Worm (Caenorhabditis elegans) whole organism, L4 larva: Measurements from ENCODE around the gene sshk-1.

Experiments used
- F10B5.3 ChIP-seq: sonication (generic microtip); optimal IDR thresholded peaks from 2 replicates; lab custom pipeline; 2016; ENCODE audit warnings: mild to moderate bottlenecking, missing genetic modification characterization, missing compliant biosample characterization
- F26F4.8 ChIP-seq: fragments of 200-800 bp; sonication (Bioruptor generic); conservative IDR thresholded peaks from 2 replicates; pipeline ENCODE4 v1.3.6; 2022; ENCODE audit warnings: missing genetic modification characterization, missing compliant biosample characterization
- T20F7.1 ChIP-seq: fragments of 200-800 bp; sonication (Bioruptor generic); optimal IDR thresholded peaks from 2 replicates; lab custom pipeline; 2018; ENCODE audit warnings: mild to moderate bottlenecking, missing genetic modification characterization, missing compliant biosample characterization
- T26A8.4 ChIP-seq: fragments of 200-800 bp; sonication (Bioruptor generic); IDR thresholded peaks from 2 replicates; pipeline ENCODE4 v1.3.6; 2022; ENCODE audit warnings: missing genetic modification characterization, missing compliant biosample characterization
- Y105C5A.15 ChIP-seq: fragments of 200-800 bp; sonication (Bioruptor generic); IDR thresholded peaks from 2 replicates; pipeline ENCODE4 v1.3.6; 2022; ENCODE audit warnings: missing genetic modification characterization, missing compliant biosample characterization
- ama-1 ChIP-seq: fragments of 150-350 bp; optimal IDR thresholded peaks from 2 replicates; lab custom pipeline; 2014; ENCODE audit warnings: inconsistent platforms, mixed read lengths
- ceh-20 ChIP-seq: fragments of 200-800 bp; sonication (Bioruptor generic); IDR thresholded peaks from 2 replicates; pipeline ENCODE4 v1.3.6; 2022; ENCODE audit warnings: missing genetic modification reagents, missing genetic modification characterization, missing compliant biosample characterization
- ceh-82 ChIP-seq: sonication (generic microtip); optimal IDR thresholded peaks from 2 replicates; lab custom pipeline; 2017; ENCODE audit warnings: missing biosample characterization, missing genetic modification characterization
- ctbp-1 ChIP-seq: fragments of 200-800 bp; sonication (Bioruptor generic); IDR thresholded peaks from 2 replicates; pipeline ENCODE4 v1.3.6; 2022; ENCODE audit warnings: missing genetic modification reagents, missing genetic modification characterization, missing compliant biosample characterization
- daf-19 ChIP-seq: fragments of 200-800 bp; sonication (Bioruptor generic); conservative IDR thresholded peaks from 2 replicates; pipeline ENCODE4 v1.3.6; 2022; ENCODE audit warnings: missing genetic modification characterization, missing compliant biosample characterization
- dmd-6 ChIP-seq: fragments of 200-800 bp; sonication (Bioruptor generic); IDR thresholded peaks from 2 replicates; pipeline ENCODE4 v1.3.6; 2022; ENCODE audit warnings: missing genetic modification reagents, missing genetic modification characterization, missing compliant biosample characterization
- dmd-8 ChIP-seq: fragments of 200-800 bp; sonication (Bioruptor generic); IDR thresholded peaks from 2 replicates; pipeline ENCODE4 v1.3.6; 2022; ENCODE audit warnings: missing genetic modification characterization, missing compliant biosample characterization
- duxl-1 ChIP-seq: sonication (generic microtip); optimal IDR thresholded peaks from 2 replicates; lab custom pipeline; 2016; ENCODE audit warnings: mild to moderate bottlenecking, missing genetic modification characterization, moderate library complexity, missing compliant biosample characterization; ENCODE audit not compliant: poor library complexity
- egl-43 ChIP-seq: fragments of 200-800 bp; sonication (Bioruptor generic); IDR thresholded peaks from 2 replicates; pipeline ENCODE4 v1.3.6; 2022; ENCODE audit warnings: missing genetic modification reagents, missing genetic modification characterization, missing compliant biosample characterization
- fos-1 ChIP-seq: fragments of 150-350 bp; optimal IDR thresholded peaks from 2 replicates; lab custom pipeline; 2014; ENCODE audit warnings: missing biosample characterization, missing genetic modification characterization
- jun-1 ChIP-seq: fragments of 150-350 bp; optimal IDR thresholded peaks from 2 replicates; lab custom pipeline; 2014; ENCODE audit warnings: missing biosample characterization, missing genetic modification reagents, missing genetic modification characterization
- lin-1 ChIP-seq: fragments of 200-800 bp; sonication (Bioruptor generic); IDR thresholded peaks from 2 replicates; pipeline ENCODE4 v1.3.6; 2022; ENCODE audit warnings: missing genetic modification reagents, missing genetic modification characterization, missing compliant biosample characterization
- lin-13 ChIP-seq: fragments of 150-350 bp; optimal IDR thresholded peaks from 2 replicates; lab custom pipeline; 2014; ENCODE audit warnings: missing biosample characterization, missing genetic modification reagents, missing genetic modification characterization
- lin-15B ChIP-seq: fragments of 150-350 bp; sonication (generic microtip); optimal IDR thresholded peaks from 3 replicates; lab custom pipeline; 2014; ENCODE audit warnings: missing biosample characterization, missing genetic modification characterization
- lin-29 ChIP-seq: fragments of 200-800 bp; sonication (Bioruptor generic); IDR thresholded peaks from 2 replicates; pipeline ENCODE4 v1.3.6; 2022; ENCODE audit warnings: missing genetic modification reagents, missing genetic modification characterization, missing compliant biosample characterization
- lin-38 ChIP-seq: fragments of 200-800 bp; sonication (Bioruptor generic); IDR thresholded peaks from 2 replicates; pipeline ENCODE4 v1.3.6; 2022; ENCODE audit warnings: missing genetic modification reagents, missing genetic modification characterization, missing compliant biosample characterization
- lin-39 ChIP-seq: fragments of 150-350 bp; optimal IDR thresholded peaks from 2 replicates; lab custom pipeline; 2014; ENCODE audit warnings: missing biosample characterization, missing genetic modification reagents, missing genetic modification characterization
- mdt-29 ChIP-seq: fragments of 200-800 bp; sonication (Bioruptor generic); IDR thresholded peaks from 2 replicates; pipeline ENCODE4 v1.3.6; 2022; ENCODE audit warnings: missing genetic modification reagents, missing genetic modification characterization, missing compliant biosample characterization
- mep-1 ChIP-seq: fragments of 150-350 bp; sonication (generic microtip); optimal IDR thresholded peaks from 3 replicates; lab custom pipeline; 2014; ENCODE audit warnings: missing biosample characterization, missing genetic modification characterization
- mxl-3 ChIP-seq: fragments of 200-800 bp; sonication (Bioruptor generic); optimal IDR thresholded peaks from 2 replicates; lab custom pipeline; 2018; ENCODE audit warnings: mild to moderate bottlenecking, missing genetic modification characterization, missing compliant biosample characterization
- nhr-102 ChIP-seq: sonication (generic microtip); optimal IDR thresholded peaks from 2 replicates; lab custom pipeline; 2016; ENCODE audit warnings: mild to moderate bottlenecking, missing genetic modification characterization, moderate library complexity, missing compliant biosample characterization
- nhr-237 ChIP-seq: sonication (generic microtip); optimal IDR thresholded peaks from 2 replicates; lab custom pipeline; 2017; ENCODE audit warnings: missing biosample characterization, missing genetic modification characterization
- nhr-41 ChIP-seq: fragments of 200-800 bp; sonication (Bioruptor generic); IDR thresholded peaks from 2 replicates; pipeline ENCODE4 v1.3.6; 2022; ENCODE audit warnings: missing genetic modification reagents, missing genetic modification characterization, missing compliant biosample characterization
- nhr-42 ChIP-seq: fragments of 200-800 bp; sonication (Bioruptor generic); IDR thresholded peaks from 2 replicates; pipeline ENCODE4 v1.3.6; 2022; ENCODE audit warnings: missing genetic modification characterization, missing compliant biosample characterization
- nhr-76 ChIP-seq: fragments of 150-350 bp; optimal IDR thresholded peaks from 2 replicates; lab custom pipeline; 2014; ENCODE audit warnings: missing biosample characterization, missing genetic modification characterization
- pha-4 ChIP-seq, 2 experiments: fragments of 150-350 bp in 1 of 2; fragments of 200-800 bp in 1 of 2; sonication (Bioruptor generic) in 1 of 2; IDR thresholded peaks in 1 of 2; optimal IDR thresholded peaks in 1 of 2; 2 replicates each; pipeline versions ENCODE4 v1.3.6 to Lab custom; 2014 to 2022; ENCODE audit warnings: missing genetic modification characterization in 2 of 2, missing genetic modification reagents in 2 of 2, missing biosample characterization in 1 of 2, missing compliant biosample characterization in 1 of 2
- php-3 ChIP-seq: fragments of 200-800 bp; sonication (Bioruptor generic); IDR thresholded peaks from 2 replicates; pipeline ENCODE4 v1.3.6; 2022; ENCODE audit warnings: missing genetic modification reagents, missing genetic modification characterization, missing compliant biosample characterization
- rbr-2 ChIP-seq: sonication (generic microtip); optimal IDR thresholded peaks from 2 replicates; lab custom pipeline; 2016; ENCODE audit warnings: missing genotype, missing genetic modification characterization, missing compliant biosample characterization
- saeg-2 ChIP-seq: fragments of 200-800 bp; sonication (Bioruptor generic); IDR thresholded peaks from 2 replicates; pipeline ENCODE4 v1.3.6; 2022; ENCODE audit warnings: missing genetic modification reagents, missing genetic modification characterization, missing compliant biosample characterization
- sdz-12 ChIP-seq: fragments of 200-800 bp; sonication (Bioruptor generic); optimal IDR thresholded peaks from 2 replicates; lab custom pipeline; 2018; ENCODE audit warnings: mild to moderate bottlenecking, missing genetic modification characterization, missing compliant biosample characterization
- set-16 ChIP-seq: fragments of 200-800 bp; sonication (Bioruptor generic); IDR thresholded peaks from 2 replicates; pipeline ENCODE4 v1.3.6; 2022; ENCODE audit warnings: missing genetic modification reagents, missing genetic modification characterization, missing compliant biosample characterization
- snpc-1.2 ChIP-seq: fragments of 200-800 bp; sonication (Bioruptor generic); IDR thresholded peaks from 2 replicates; pipeline ENCODE4 v1.3.6; 2022; ENCODE audit warnings: missing genetic modification reagents, missing genetic modification characterization, missing compliant biosample characterization
- snpc-4 ChIP-seq: fragments of 150-350 bp; optimal IDR thresholded peaks from 2 replicates; lab custom pipeline; 2014; ENCODE audit warnings: missing biosample characterization, missing genetic modification characterization
- spr-3 ChIP-seq: fragments of 200-800 bp; sonication (Bioruptor generic); optimal IDR thresholded peaks from 2 replicates; lab custom pipeline; 2018; ENCODE audit warnings: mild to moderate bottlenecking, missing genetic modification characterization, missing compliant biosample characterization
- tag-97 ChIP-seq: fragments of 200-800 bp; sonication (Bioruptor generic); IDR thresholded peaks from 2 replicates; pipeline ENCODE4 v1.3.6; 2022; ENCODE audit warnings: missing genetic modification characterization, missing compliant biosample characterization
- zag-1 ChIP-seq: fragments of 150-350 bp; optimal IDR thresholded peaks from 2 replicates; lab custom pipeline; 2014; ENCODE audit warnings: missing biosample characterization, missing genetic modification characterization
- ztf-7 ChIP-seq: fragments of 150-350 bp; optimal IDR thresholded peaks from 2 replicates; lab custom pipeline; 2014; ENCODE audit warnings: missing biosample characterization, missing genetic modification characterization

sshk-1 gene

DNA sequence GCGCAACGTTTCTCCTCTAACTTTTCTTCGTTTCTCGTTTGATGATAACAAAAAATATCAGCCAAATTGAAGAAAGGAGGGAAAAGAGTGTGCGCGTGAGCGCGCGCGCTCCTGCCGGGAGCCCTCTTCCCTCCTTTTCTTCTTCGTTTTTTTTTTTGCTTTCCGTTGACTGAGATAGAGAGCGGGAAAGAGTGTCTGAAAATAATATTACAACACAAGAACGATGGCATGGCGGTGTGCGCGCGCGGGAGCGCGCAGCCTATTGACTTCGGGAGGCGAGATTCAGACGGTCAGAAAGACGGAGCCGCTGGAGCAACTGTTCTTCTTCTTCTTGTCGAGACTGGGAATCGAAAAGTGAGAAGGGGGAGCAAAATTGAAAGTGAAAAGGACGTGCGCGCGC is 22.2 kb upstream of the sshk-1 start (continued):
- TF ChIP-seq duxl-1 (no peak), lin-13 (GFP tag; lab: Kevin White, UChicago) (no peak), lin-1 (GFP tag; lab: Robert Waterston, UW) (0 out of 2 replicates have a peak, but pooled peaks have one; percentile 29), jun-1 (tag; lab: Kevin White, UChicago) (no peak), dmd-6 (GFP tag; lab: Robert Waterston, UW) (peak; percentile 39; the same call in 1 of the 2 replicates), pha-4 (GFP tag; IDR thresholded peaks at IDR 0.05; lab: Robert Waterston, UW) (peak; percentile 48; the same call in 1 of the 2 replicates), pha-4 (tag; optimal IDR thresholded peaks at IDR 0.05; lab: Kevin White, UChicago) (no peak)

ce11 chrV:20795374-20795773 is 20.6 kb upstream of the sshk-1 start:
- peak; percentile 58 for TF ChIP-seq egl-43 (GFP tag; lab: Robert Waterston, UW)
- TF ChIP-seq set-16 (GFP tag; lab: Robert Waterston, UW), result peak; percentile 63

- TF ChIP-seq daf-19 (GFP tag; lab: Robert Waterston, UW) (no peak), ceh-20 (GFP tag; lab: Robert Waterston, UW) (no peak), F26F4.8 (no peak), mep-1 (tag; lab: Kevin White, UChicago) (no peak), snpc-1.2 (GFP tag; lab: Robert Waterston, UW) (no peak), sdz-12 (no peak), mxl-3 (GFP tag; lab: Kevin White, UChicago) (no peak), F10B5.3 (no peak), ama-1 (no peak), lin-39 (tag; lab: Kevin White, UChicago) (no peak)
These were observed 18.0 kb upstream of the sshk-1 start, which contains the start of gene sdf-9 for ce11 chrV:20797918-20798317. TSS of gene sdf-9 (plus strand) at chrV:20798218.

- TF ChIP-seq lin-29 (GFP tag; lab: Robert Waterston, UW) (no peak), php-3 (GFP tag; lab: Robert Waterston, UW) (no peak), F26F4.8 (no peak), lin-38 (GFP tag; lab: Robert Waterston, UW) (no peak), nhr-76 (tag; lab: Kevin White, UChicago) (no peak), lin-39 (tag; lab: Kevin White, UChicago) (no peak), lin-13 (GFP tag; lab: Kevin White, UChicago) (no peak), mep-1 (tag; lab: Kevin White, UChicago) (no peak), saeg-2 (GFP tag; lab: Robert Waterston, UW) (no peak), T20F7.1 (no peak), nhr-42 (no peak), tag-97 (GFP tag; lab: Robert Waterston, UW) (no peak), snpc-1.2 (GFP tag; lab: Robert Waterston, UW) (no peak), mdt-29 (GFP tag; lab: Robert Waterston, UW) (no peak)
These were observed 13.0 kb upstream of the sshk-1 start, which contains the start of gene Y44A6D.5 for ce11 chrV:20802906-20803305. TSS of gene Y44A6D.5 (minus strand) at chrV:20803006.

DNA sequence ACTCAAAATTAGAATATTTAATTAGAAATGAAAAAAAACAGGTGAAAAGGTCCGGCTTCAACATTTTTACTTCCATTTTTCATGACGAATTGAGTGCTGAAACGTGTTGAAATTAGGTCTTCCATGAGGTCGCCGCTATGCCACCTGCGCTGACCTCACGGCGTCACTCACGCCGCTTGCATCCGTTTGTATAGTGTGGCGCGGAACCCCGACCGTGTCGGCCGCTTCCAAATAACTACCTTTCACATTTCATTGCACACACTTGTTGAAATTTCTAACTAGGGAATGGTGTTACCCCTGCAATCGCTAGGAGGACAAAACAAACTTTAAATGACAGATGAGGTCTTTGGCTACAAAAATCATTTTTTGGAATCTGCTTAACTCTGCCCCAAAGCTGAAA is 12.5 kb upstream of the sshk-1 start:
- 0 out of 2 replicates have a peak, but pooled peaks have one; percentile 56 for TF ChIP-seq php-3 (GFP tag; lab: Robert Waterston, UW)
- TF ChIP-seq Y105C5A.15 (GFP tag; lab: Robert Waterston, UW), result peak; percentile 7; the same call in 1 of the 2 replicates
- TF ChIP-seq snpc-4 (tag; lab: Kevin White, UChicago), result peak; percentile 64
- peak; percentile 33; the same call in 1 of the 2 replicates for TF ChIP-seq nhr-41

DNA sequence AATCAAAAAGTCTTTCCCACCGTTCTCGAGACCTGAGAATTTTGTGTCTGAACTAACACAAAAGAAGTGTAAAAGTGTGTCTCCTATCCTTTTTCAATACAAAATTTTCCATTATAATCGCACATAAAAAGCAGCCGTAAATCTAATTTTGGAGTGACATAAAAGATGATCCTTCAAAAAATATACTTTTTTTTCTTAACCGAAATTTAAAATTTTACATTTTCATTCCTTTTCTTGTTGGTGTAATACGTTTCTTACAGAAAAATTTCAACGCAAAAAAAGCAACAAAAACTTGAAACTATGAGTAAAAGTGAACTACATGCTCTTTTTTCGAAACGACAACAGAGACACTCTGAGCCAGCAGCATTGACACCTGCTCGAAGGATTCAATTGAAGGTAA is 8.9 kb upstream of the sshk-1 start, which contains the start of gene Y44A6D.6:
TSS of gene Y44A6D.6 (plus strand) at position 301 of the 400 bp plus-strand sequence.
- TF ChIP-seq saeg-2 (GFP tag; lab: Robert Waterston, UW), result no peak
- TF ChIP-seq egl-43 (GFP tag; lab: Robert Waterston, UW), result no peak
- TF ChIP-seq dmd-8 (GFP tag; lab: Robert Waterston, UW), result no peak
- TF ChIP-seq rbr-2 (tag; lab: Kevin White, UChicago), result no peak
- TF ChIP-seq ztf-7, result no peak
- TF ChIP-seq spr-3, result no peak
- TF ChIP-seq lin-15B (tag; lab: Kevin White, UChicago), result no peak
- TF ChIP-seq ceh-82 (tag; lab: Kevin White, UChicago), result no peak
- TF ChIP-seq zag-1 (tag; lab: Kevin White, UChicago), result no peak
- TF ChIP-seq jun-1 (tag; lab: Kevin White, UChicago), result no peak
- no peak for TF ChIP-seq T26A8.4 (GFP tag; lab: Robert Waterston, UW)
- TF ChIP-seq nhr-102, result no peak
- no peak for TF ChIP-seq lin-13 (GFP tag; lab: Kevin White, UChicago)
- no peak for TF ChIP-seq daf-19 (GFP tag; lab: Robert Waterston, UW)
- no peak for TF ChIP-seq fos-1
- no peak for TF ChIP-seq ctbp-1 (GFP tag; lab: Robert Waterston, UW)
- no peak for TF ChIP-seq nhr-237 (tag; lab: Kevin White, UChicago)
